Worm (Caenorhabditis elegans) whole organism, mixed stage, embryonic: Measurements from ENCODE around the gene hyls-1.

Experiments
- ces-1 ChIP-seq: fragments of 150-350 bp; optimal IDR thresholded peaks from 2 replicates; lab custom pipeline; 2014; ENCODE audit warnings: missing biosample characterization, missing genetic modification reagents, missing genetic modification characterization
- nhr-28 ChIP-seq: fragments of 150-350 bp; optimal IDR thresholded peaks from 2 replicates; lab custom pipeline; 2014; ENCODE audit warnings: missing biosample characterization, missing genetic modification characterization

DNA sequence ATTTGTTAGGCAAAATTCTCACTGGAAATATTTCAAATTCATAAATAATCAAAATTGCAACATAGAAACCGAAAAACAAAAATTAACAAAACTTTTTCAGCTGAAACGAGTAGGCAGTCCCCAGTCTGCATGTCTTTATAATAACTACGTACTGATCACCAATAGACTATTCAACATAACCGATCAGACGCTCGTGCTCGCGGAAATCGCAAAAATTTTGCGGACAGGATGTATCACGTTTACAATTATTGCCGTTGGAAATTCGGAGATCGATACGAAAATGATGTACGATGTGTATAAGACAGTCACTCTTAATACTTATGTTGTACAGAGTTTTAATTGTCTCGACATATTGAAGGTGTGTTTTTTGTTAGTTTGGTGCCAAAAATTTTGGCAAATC lies 35.8 kb upstream of the hyls-1 start:
- TF ChIP-seq nhr-28 (tag; lab: Kevin White, UChicago) (no peak), ces-1 (GFP tag; lab: Kevin White, UChicago) (no peak)
